Worm (Caenorhabditis elegans): Measurements from ENCODE around the gene T05C7.5.

ce11 chrIV:51219-51618, 7.5 kb downstream of the T05C7.5 start:
- peak; percentile 47 for TF ChIP-seq fos-1 (tag; optimal IDR thresholded peaks at IDR 0.05)
- TF ChIP-seq zag-1 (tag; optimal IDR thresholded peaks at IDR 0.05): no peak
- TF ChIP-seq elt-2 (tag; optimal IDR thresholded peaks at IDR 0.05): peak; percentile 26
- TF ChIP-seq pax-3 (tag; optimal IDR thresholded peaks at IDR 0.05): no peak
- TF ChIP-seq mdl-1 (tag; optimal IDR thresholded peaks at IDR 0.05): peak in 1 of 2 experiments; percentile 25
- TF ChIP-seq ceh-90 (tag; optimal IDR thresholded peaks at IDR 0.05): no peak
